Worm (Caenorhabditis elegans) whole organism, late embryonic: ENCODE data around the gene ptc-3.

Experiments
- ceh-34 ChIP-seq: sonication (generic microtip); optimal IDR thresholded peaks from 2 replicates; lab custom pipeline; 2016; ENCODE audit warnings: mild to moderate bottlenecking, missing genetic modification characterization, missing compliant biosample characterization
- fkh-6 ChIP-seq: sonication (generic microtip); optimal IDR thresholded peaks from 2 replicates; lab custom pipeline; 2016; ENCODE audit warnings: missing genetic modification characterization, missing compliant biosample characterization

DNA sequence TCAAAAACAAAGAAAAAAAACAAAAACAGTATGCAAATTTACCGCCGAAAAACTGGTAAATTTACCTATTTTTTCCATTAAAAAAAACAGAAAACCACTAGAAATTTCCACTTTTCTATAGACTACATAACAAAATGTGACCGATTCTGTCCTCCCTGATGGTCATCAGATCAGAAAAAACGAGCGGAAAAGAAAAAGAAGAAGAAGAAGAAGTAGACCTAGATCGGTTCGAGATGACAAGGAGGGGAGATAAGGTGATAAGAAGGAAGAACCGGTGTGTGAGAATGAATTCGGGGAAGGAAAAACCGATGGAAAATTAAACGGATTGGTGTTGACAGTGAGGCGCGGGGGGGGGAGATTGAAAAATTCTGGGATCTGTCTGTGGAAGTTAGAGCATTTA lies 3.7 kb upstream of the ptc-3 start:
- TF ChIP-seq fkh-6 = no peak
- no peak for TF ChIP-seq ceh-34 (tag; lab: Kevin White, UChicago)
